Worm (Caenorhabditis elegans): ENCODE measurements around the gene clec-198.

Gene clec-198

DNA sequence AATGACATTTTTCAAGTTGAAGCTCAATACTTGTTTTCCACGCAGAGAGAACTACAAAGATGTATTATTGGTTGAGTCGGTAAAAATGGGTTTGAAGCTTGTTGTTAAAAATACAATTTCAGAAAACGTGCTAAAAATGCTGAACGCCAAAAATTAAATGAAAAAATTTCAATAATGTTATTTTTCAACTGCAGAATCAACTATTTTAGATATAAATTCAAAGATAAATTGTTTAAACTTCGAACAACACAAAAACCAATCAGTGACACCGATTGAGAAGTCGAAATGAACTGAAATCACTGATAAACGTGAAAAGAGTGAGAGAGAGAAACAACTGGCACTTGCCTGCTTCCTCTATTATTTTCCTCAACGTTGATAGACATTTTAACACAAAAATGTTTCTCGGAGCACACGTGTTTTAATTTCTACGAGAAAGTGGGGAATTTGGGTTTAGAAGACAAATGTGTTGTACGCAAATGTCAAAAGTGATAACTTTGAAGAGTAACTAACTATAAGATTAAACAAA lies 40.5 kb downstream of the clec-198 start, which contains the start of gene T02D1.8:
TSS of gene T02D1.8 (minus strand) at position 51 of the 526 bp plus-strand sequence.
- TF ChIP-seq nhr-237 (tag; optimal IDR thresholded peaks at IDR 0.05) (no peak), pqm-1 (tag; optimal IDR thresholded peaks at IDR 0.05) (no peak), elt-2 (tag; optimal IDR thresholded peaks at IDR 0.05) (peak; percentile 67)

- TF ChIP-seq ama-1 (optimal IDR thresholded peaks at IDR 0.05), result no peak
- TF ChIP-seq nhr-28 (tag; optimal IDR thresholded peaks at IDR 0.05), result no peak
- no peak for TF ChIP-seq egl-27 (tag; optimal IDR thresholded peaks at IDR 0.05)
- TF ChIP-seq unc-62 (GFP tag; optimal IDR thresholded peaks at IDR 0.05), result no peak
- TF ChIP-seq elt-3 (tag; optimal IDR thresholded peaks at IDR 0.05), result no peak
- TF ChIP-seq hmg-11 (tag; optimal IDR thresholded peaks at IDR 0.05), result no peak
Measured at ce11 chrIV:17395910-17396309, 48.9 kb downstream of the clec-198 start, which contains the start of gene sru-15. Gene sru-15 (plus strand): TSS chrIV:17396210.

DNA sequence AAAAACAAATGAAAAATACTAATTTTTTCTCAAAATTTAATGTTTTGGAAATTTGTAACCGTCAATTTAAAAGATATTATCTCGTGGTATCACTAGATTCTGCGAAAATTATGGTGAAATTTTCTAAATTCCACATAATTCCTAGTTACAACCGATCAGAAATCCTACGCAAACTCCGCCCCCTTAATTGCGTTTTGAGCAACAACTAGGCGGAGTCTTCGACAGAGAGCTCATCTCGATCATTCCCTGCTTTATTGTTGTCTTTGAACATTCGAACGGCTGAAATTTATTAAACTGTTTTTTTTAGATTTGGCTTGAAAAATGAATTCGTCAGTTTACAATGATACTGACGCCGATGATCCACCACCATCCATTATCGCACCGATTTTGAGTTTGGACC lies 52.5 kb downstream of the clec-198 start, which contains the start of gene T02D1.4:
TSS of gene T02D1.4 (plus strand) at position 301 of the 400 bp plus-strand sequence.
- TF ChIP-seq nhr-28 (tag; optimal IDR thresholded peaks at IDR 0.05), result no peak
- no peak for TF ChIP-seq lin-39 (tag; optimal IDR thresholded peaks at IDR 0.05)
- TF ChIP-seq pqm-1 (tag; optimal IDR thresholded peaks at IDR 0.05), result no peak
- TF ChIP-seq unc-39 (tag; optimal IDR thresholded peaks at IDR 0.05), result no peak
- TF ChIP-seq nhr-25 (tag; optimal IDR thresholded peaks at IDR 0.05), result no peak
- no peak for TF ChIP-seq skn-1 (tag; optimal IDR thresholded peaks at IDR 0.05)
- no peak for TF ChIP-seq ceh-28 (tag; optimal IDR thresholded peaks at IDR 0.05)
- no peak for TF ChIP-seq elt-3 (tag; optimal IDR thresholded peaks at IDR 0.05)
- no peak for TF ChIP-seq nhr-77 (tag; optimal IDR thresholded peaks at IDR 0.05)
- no peak for TF ChIP-seq aly-2 (tag; optimal IDR thresholded peaks at IDR 0.05)
- TF ChIP-seq R02D3.7 (tag; optimal IDR thresholded peaks at IDR 0.05), result no peak
- no peak for TF ChIP-seq snpc-4 (tag; optimal IDR thresholded peaks at IDR 0.05)
- TF ChIP-seq ztf-4 (tag; optimal IDR thresholded peaks at IDR 0.05), result no peak
- no peak for TF ChIP-seq ama-1 (optimal IDR thresholded peaks at IDR 0.05)
- no peak for TF ChIP-seq fos-1 (tag; optimal IDR thresholded peaks at IDR 0.05)
- no peak for TF ChIP-seq tbx-2 (tag; optimal IDR thresholded peaks at IDR 0.05)
- TF ChIP-seq egl-5 (tag; optimal IDR thresholded peaks at IDR 0.05), result no peak
